Fruit fly (Drosophila melanogaster) whole organism, embryonic: Measurements from ENCODE around the gene CG10470.

Experiments used
- Adf1 ChIP-seq: fragments of 200-800 bp; sonication (Bioruptor generic); IDR thresholded peaks from 2 replicates; pipeline ENCODE4 v1.3.6; 2022; ENCODE audit warnings: missing biosample characterization, missing genetic modification characterization
- CG10565 ChIP-seq: fragments of 200-800 bp; sonication (Bioruptor generic); optimal IDR thresholded peaks from 3 replicates; lab custom pipeline; 2016; ENCODE audit warnings: missing biosample characterization, mild to moderate bottlenecking, missing genetic modification characterization
- CG12391 ChIP-seq: fragments of 200-800 bp; sonication (Bioruptor generic); optimal IDR thresholded peaks from 3 replicates; lab custom pipeline; 2018; ENCODE audit warnings: missing biosample characterization, mild to moderate bottlenecking, missing genetic modification characterization, moderate library complexity
- CG14441 ChIP-seq: fragments of 200-800 bp; sonication (Bioruptor generic); IDR thresholded peaks from 2 replicates; pipeline ENCODE4 v1.3.6; 2022; ENCODE audit warnings: missing biosample characterization, missing genetic modification characterization
- CG14710 ChIP-seq: fragments of 200-800 bp; sonication (Bioruptor generic); optimal IDR thresholded peaks from 3 replicates; lab custom pipeline; 2019; ENCODE audit warnings: missing biosample characterization, mild to moderate bottlenecking, missing genetic modification characterization, moderate library complexity
- CG1647 ChIP-seq: fragments of 200-800 bp; sonication (Bioruptor generic); optimal IDR thresholded peaks from 3 replicates; lab custom pipeline; 2016; ENCODE audit warnings: missing biosample characterization, missing genetic modification characterization
- CG16779 ChIP-seq: fragments of 200-800 bp; sonication (Bioruptor generic); IDR thresholded peaks from 2 replicates; pipeline ENCODE4 v1.3.6; 2022; ENCODE audit warnings: missing biosample characterization, missing genetic modification characterization
- CG17361 ChIP-seq: fragments of 200-800 bp; sonication (Bioruptor generic); IDR thresholded peaks from 3 replicates; pipeline ENCODE4 v1.3.6; 2022; ENCODE audit warnings: missing biosample characterization, missing genetic modification characterization
- CG18599 ChIP-seq: fragments of 200-800 bp; sonication (Bioruptor generic); optimal IDR thresholded peaks from 3 replicates; lab custom pipeline; 2017; ENCODE audit warnings: missing biosample characterization, missing genetic modification characterization, mild to moderate bottlenecking, moderate library complexity, missing genetic modification reagents
- CG18619 ChIP-seq: fragments of 200-800 bp; sonication (Bioruptor generic); optimal IDR thresholded peaks from 3 replicates; lab custom pipeline; 2017; ENCODE audit warnings: missing biosample characterization, mild to moderate bottlenecking, missing genetic modification characterization
- CG2712 ChIP-seq: fragments of 200-800 bp; optimal IDR thresholded peaks from 3 replicates; lab custom pipeline; 2019; ENCODE audit warnings: missing biosample characterization, mild to moderate bottlenecking, missing genetic modification characterization, moderate library complexity
- CG30403 ChIP-seq: fragments of 200-800 bp; sonication (Bioruptor generic); optimal IDR thresholded peaks from 3 replicates; lab custom pipeline; 2016; ENCODE audit warnings: missing biosample characterization, missing genetic modification characterization
- CG33213 ChIP-seq: fragments of 200-800 bp; sonication (Bioruptor generic); optimal IDR thresholded peaks from 3 replicates; lab custom pipeline; 2016; ENCODE audit warnings: missing biosample characterization, missing genetic modification characterization
- CG3726 ChIP-seq: fragments of 200-800 bp; sonication (Bioruptor generic); IDR thresholded peaks from 3 replicates; pipeline ENCODE4, ENCODE4 v1.3.6; 2022; ENCODE audit warnings: missing biosample characterization, missing genetic modification characterization
- CG7745 ChIP-seq: fragments of 200-800 bp; sonication (Bioruptor generic); optimal IDR thresholded peaks from 2 replicates; lab custom pipeline; 2018; ENCODE audit warnings: missing biosample characterization, mild to moderate bottlenecking, missing genetic modification characterization, moderate library complexity
- CG8359 ChIP-seq: fragments of 200-800 bp; sonication (Bioruptor generic); optimal IDR thresholded peaks from 2 replicates; lab custom pipeline; 2017; ENCODE audit warnings: missing biosample characterization, mild to moderate bottlenecking, missing genetic modification characterization, borderline replicate concordance
- CG9797 ChIP-seq: fragments of 200-800 bp; sonication (Bioruptor generic); optimal IDR thresholded peaks from 3 replicates; lab custom pipeline; 2018; ENCODE audit warnings: missing biosample characterization, mild to moderate bottlenecking, missing genetic modification characterization
- CG9932 ChIP-seq: fragments of 200-800 bp; sonication (Bioruptor generic); IDR thresholded peaks from 2 replicates; pipeline ENCODE4 v1.3.6; 2022; ENCODE audit warnings: missing biosample characterization, missing genetic modification characterization
- CkIIα-i1 ChIP-seq: fragments of 200-800 bp; sonication (Bioruptor generic); IDR thresholded peaks from 2 replicates; pipeline ENCODE4 v1.3.6; 2022; ENCODE audit warnings: missing biosample characterization, missing genetic modification characterization
- Dfd ChIP-seq, 2 experiments: fragments of >200 bp; optimal IDR thresholded peaks; 2 replicates each; lab custom pipeline; 2017; ENCODE audit warnings: missing biosample characterization in 2 of 2, missing genetic modification characterization in 2 of 2
- Ets97D ChIP-seq: fragments of 200-800 bp; sonication (Bioruptor generic); optimal IDR thresholded peaks from 3 replicates; lab custom pipeline; 2016; ENCODE audit warnings: missing biosample characterization, missing genetic modification characterization
- HHEX ChIP-seq: fragments of 200-800 bp; sonication (Bioruptor generic); optimal IDR thresholded peaks from 3 replicates; lab custom pipeline; 2017; ENCODE audit warnings: missing biosample characterization, mild to moderate bottlenecking, missing genetic modification characterization, missing genetic modification reagents
- HmgZ ChIP-seq: fragments of 200-800 bp; sonication (Bioruptor generic); optimal IDR thresholded peaks from 2 replicates; lab custom pipeline; 2018; ENCODE audit warnings: missing biosample characterization, mild to moderate bottlenecking, missing genetic modification characterization
- Hmx ChIP-seq: fragments of 200-800 bp; sonication (Bioruptor generic); optimal IDR thresholded peaks from 2 replicates; lab custom pipeline; 2016; ENCODE audit warnings: missing biosample characterization, missing genetic modification characterization
- Hr78 ChIP-seq, 2 experiments: fragments of 200-800 bp in 1 of 2; fragments of >200 bp in 1 of 2; sonication (Bioruptor generic) in 1 of 2; optimal IDR thresholded peaks; 2 replicates each; lab custom pipeline; 2017 to 2019; ENCODE audit warnings: missing biosample characterization in 2 of 2, missing genetic modification characterization in 2 of 2, mild to moderate bottlenecking in 1 of 2, moderate library complexity in 1 of 2
- Mes4 ChIP-seq: fragments of 200-800 bp; sonication (Bioruptor generic); optimal IDR thresholded peaks from 2 replicates; lab custom pipeline; 2016; ENCODE audit warnings: missing biosample characterization, missing genetic modification characterization
- Sox100B ChIP-seq: fragments of 200-800 bp; sonication (Bioruptor generic); optimal IDR thresholded peaks from 3 replicates; lab custom pipeline; 2018; ENCODE audit warnings: missing biosample characterization, mild to moderate bottlenecking, missing genetic modification characterization
- Spps ChIP-seq: fragments of 200-800 bp; sonication (Bioruptor generic); optimal IDR thresholded peaks from 2 replicates; lab custom pipeline; 2018; ENCODE audit warnings: missing biosample characterization, mild to moderate bottlenecking, missing genetic modification characterization
- al ChIP-seq: fragments of 200-800 bp; sonication (Bioruptor generic); IDR thresholded peaks from 2 replicates; pipeline ENCODE4 v1.3.6; 2022; ENCODE audit warnings: missing biosample characterization, missing genetic modification characterization
- bcd ChIP-seq: fragments of 200-800 bp; sonication (Bioruptor generic); optimal IDR thresholded peaks from 2 replicates; lab custom pipeline; 2017; ENCODE audit warnings: missing biosample characterization, mild to moderate bottlenecking, missing genetic modification characterization
- br ChIP-seq: fragments of >200 bp; optimal IDR thresholded peaks from 2 replicates; lab custom pipeline; 2017
- croc ChIP-seq: fragments of 200-800 bp; sonication (Bioruptor generic); conservative IDR thresholded peaks from 3 replicates; pipeline ENCODE4 v1.3.6; 2022; ENCODE audit warnings: missing biosample characterization, missing genetic modification characterization
- crp ChIP-seq, 2 experiments: fragments of 200-800 bp; sonication (Bioruptor generic); optimal IDR thresholded peaks; 2 replicates in 1 of 2; 3 replicates in 1 of 2; lab custom pipeline; 2017; ENCODE audit warnings: missing biosample characterization in 2 of 2, missing genetic modification characterization in 2 of 2, mild to moderate bottlenecking in 1 of 2, moderate library complexity in 1 of 2
- disco-r ChIP-seq: fragments of 200-800 bp; sonication (Bioruptor generic); optimal IDR thresholded peaks from 2 replicates; lab custom pipeline; 2016; ENCODE audit warnings: missing biosample characterization, missing genetic modification characterization
- dpn ChIP-seq, 2 experiments: fragments of 200-800 bp; sonication (Bioruptor generic); optimal IDR thresholded peaks; 3 replicates each; lab custom pipeline; 2016; ENCODE audit warnings: missing biosample characterization in 2 of 2, missing genetic modification characterization in 2 of 2
- emc ChIP-seq: fragments of 200-800 bp; sonication (Bioruptor generic); optimal IDR thresholded peaks from 2 replicates; lab custom pipeline; 2016; ENCODE audit warnings: missing biosample characterization, missing genetic modification characterization
- ewg ChIP-seq: fragments of 200-800 bp; sonication (Bioruptor generic); optimal IDR thresholded peaks from 3 replicates; lab custom pipeline; 2017; ENCODE audit warnings: mild to moderate bottlenecking, missing biosample characterization, missing genetic modification reagents, missing genetic modification characterization
- gcm2 ChIP-seq: fragments of 200-800 bp; sonication (Bioruptor generic); optimal IDR thresholded peaks from 2 replicates; lab custom pipeline; 2016; ENCODE audit warnings: missing biosample characterization, missing genetic modification characterization
- h ChIP-seq: fragments of >200 bp; optimal IDR thresholded peaks from 2 replicates; lab custom pipeline; 2017
- kay ChIP-seq: fragments of 200-800 bp; sonication (Bioruptor generic); optimal IDR thresholded peaks from 2 replicates; lab custom pipeline; 2016; ENCODE audit warnings: missing biosample characterization, missing genetic modification characterization
- lmd ChIP-seq: fragments of 200-800 bp; sonication (Bioruptor generic); IDR thresholded peaks from 2 replicates; pipeline ENCODE4 v1.3.6; 2022; ENCODE audit warnings: missing biosample characterization, missing genetic modification characterization
- luna ChIP-seq: fragments of 200-800 bp; sonication (Bioruptor generic); optimal IDR thresholded peaks from 2 replicates; lab custom pipeline; 2016; ENCODE audit warnings: missing biosample characterization, missing genetic modification characterization
- mam ChIP-seq: fragments of 200-800 bp; sonication (Bioruptor generic); optimal IDR thresholded peaks from 3 replicates; lab custom pipeline; 2016; ENCODE audit warnings: missing biosample characterization, missing genetic modification characterization
- mld ChIP-seq: fragments of 200-800 bp; sonication (Bioruptor generic); IDR thresholded peaks from 3 replicates; pipeline ENCODE4 v1.3.6; 2022; ENCODE audit warnings: missing biosample characterization, missing genetic modification characterization; ENCODE audit not compliant: partially characterized antibody
- p53 ChIP-seq: fragments of 200-800 bp; sonication (Bioruptor generic); optimal IDR thresholded peaks from 2 replicates; lab custom pipeline; 2016; ENCODE audit warnings: missing biosample characterization, missing genetic modification characterization
- pnt ChIP-seq: fragments of 200-800 bp; sonication (Bioruptor generic); optimal IDR thresholded peaks from 3 replicates; lab custom pipeline; 2016; ENCODE audit warnings: missing biosample characterization, missing genetic modification characterization
- pros ChIP-seq: fragments of 200-800 bp; sonication (Bioruptor generic); optimal IDR thresholded peaks from 3 replicates; lab custom pipeline; 2019; ENCODE audit warnings: missing biosample characterization, mild to moderate bottlenecking, missing genetic modification characterization, moderate library complexity
- scrt ChIP-seq: fragments of 200-800 bp; sonication (Bioruptor generic); optimal IDR thresholded peaks from 2 replicates; lab custom pipeline; 2018; ENCODE audit warnings: missing biosample characterization, mild to moderate bottlenecking, missing genetic modification characterization, moderate library complexity
- sqz ChIP-seq: fragments of 200-800 bp; sonication (Bioruptor generic); optimal IDR thresholded peaks from 3 replicates; lab custom pipeline; 2018; ENCODE audit warnings: missing biosample characterization, mild to moderate bottlenecking, missing genetic modification characterization
- vfl ChIP-seq: fragments of 200-800 bp; sonication (Bioruptor generic); optimal IDR thresholded peaks from 2 replicates; lab custom pipeline; 2016; ENCODE audit warnings: missing biosample characterization, missing genetic modification characterization

The CG10470 gene

DNA sequence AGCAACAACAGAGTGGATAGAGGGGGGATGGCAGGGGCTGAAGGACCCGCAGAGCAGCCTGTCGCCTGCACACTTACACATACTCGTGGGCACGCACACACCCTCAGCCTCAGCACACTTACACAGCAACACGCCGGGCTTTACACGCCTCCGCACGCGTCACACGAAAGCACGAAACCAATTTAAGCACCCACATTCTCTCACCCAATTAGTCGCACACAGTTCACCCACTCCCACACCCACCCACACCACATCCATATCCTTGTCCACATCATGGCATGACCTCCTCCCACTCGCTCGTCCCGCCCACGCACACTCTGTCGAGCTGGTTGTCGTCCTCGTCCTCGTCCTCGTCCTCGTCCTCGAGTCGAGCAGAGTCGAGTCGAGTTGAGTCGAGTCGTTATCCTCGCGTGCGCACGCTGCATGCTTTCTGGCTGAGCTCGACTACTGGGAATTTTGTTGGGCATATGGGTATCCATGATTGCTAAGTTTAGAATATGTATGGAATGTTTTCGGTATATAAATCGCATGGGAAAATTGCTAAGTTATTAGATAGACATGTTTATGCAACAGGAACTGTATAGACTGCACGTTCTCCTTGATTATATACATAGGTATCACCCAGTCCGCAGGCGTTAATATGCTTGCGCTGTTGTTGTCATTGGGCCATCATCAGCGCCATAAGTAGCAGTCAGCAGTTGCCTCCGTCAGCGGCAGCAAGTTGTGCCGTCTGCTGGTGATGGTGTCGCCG, 36.8 kb upstream of the CG10470 start (continued):
- TF ChIP-seq CG12391 (tag; lab: Kevin White, UChicago) (peak; percentile 81), scrt (GFP tag; lab: Kevin White, UChicago) (peak; percentile 81), lmd (GFP tag; lab: Robert Waterston, UW) (peak; percentile 88), vfl (GFP tag; lab: Kevin White, UChicago) (peak; percentile 64), al (GFP tag; lab: Robert Waterston, UW) (peak; percentile 70), CG2712 (tag; lab: Kevin White, UChicago) (peak; percentile 82), h (lab: Kevin White, UChicago) (no peak), CG10565 (GFP tag; lab: Kevin White, UChicago) (no peak), HmgZ (tag; lab: Kevin White, UChicago) (peak; percentile 68), CG17361 (GFP tag; lab: Robert Waterston, UW) (peak; percentile 75), CG33213 (GFP tag; lab: Kevin White, UChicago) (peak; percentile 48), Sox100B (peak; percentile 66), Mes4 (GFP tag; lab: Kevin White, UChicago) (peak; percentile 62), CG3726 (GFP tag; lab: Robert Waterston, UW) (peak; percentile 69; the same call in 2 of the 3 replicates), luna (GFP tag; lab: Kevin White, UChicago) (peak; percentile 55), Adf1 (peak; percentile 65; the same call in 1 of the 2 replicates), CG9932 (peak; percentile 74), mld (no peak), Spps (tag; lab: Kevin White, UChicago) (peak; percentile 6), CG1647 (peak; percentile 66), Dfd (GFP tag; optimal IDR thresholded peaks at IDR 0.05; lab: Kevin White, UChicago) (no peak), emc (peak; percentile 44), disco-r (GFP tag; lab: Kevin White, UChicago) (peak; percentile 3), pnt (GFP tag; lab: Kevin White, UChicago) (peak; percentile 85), croc (peak; percentile 71), kay (peak; percentile 58), CG16779 (GFP tag; lab: Robert Waterston, UW) (peak; percentile 10; the same call in 1 of the 2 replicates), CG30403 (peak; percentile 81), p53 (GFP tag; lab: Kevin White, UChicago) (peak; percentile 12), mam (GFP tag; lab: Kevin White, UChicago) (peak; percentile 88), CkIIα-i1 (GFP tag; lab: Robert Waterston, UW) (no peak), CG14441 (peak; percentile 82), gcm2 (peak; percentile 8), crp (GFP tag; optimal IDR thresholded peaks at IDR 0.05; lab: Kevin White, UChicago) (peak in 1 of 2 experiments; percentile 24), Ets97D (peak; percentile 42), CG14710 (tag; lab: Kevin White, UChicago) (peak; percentile 51), CG8359 (GFP tag; lab: Kevin White, UChicago) (no peak), bcd (GFP tag; lab: Kevin White, UChicago) (peak; percentile 84), CG18599 (peak; percentile 96), CG7745 (tag; lab: Kevin White, UChicago) (no peak), dpn (GFP tag; optimal IDR thresholded peaks at IDR 0.05; lab: Kevin White, UChicago) (peak; percentile 81), pros (no peak), CG9797 (no peak), HHEX (peak; percentile 81), Hr78 (GFP tag; optimal IDR thresholded peaks at IDR 0.05; lab: Kevin White, UChicago) (no peak), CG18619 (GFP tag; lab: Kevin White, UChicago) (peak; percentile 75), sqz (peak; percentile 12), ewg (GFP tag; lab: Kevin White, UChicago) (peak; percentile 83), Hmx (GFP tag; lab: Kevin White, UChicago) (peak; percentile 16), br (no peak)
